Worm (Caenorhabditis elegans) whole organism, L1 larva: ENCODE results near the gene F55A11.11.

Experiments
- aha-1 ChIP-seq: fragments of 150-350 bp; optimal IDR thresholded peaks from 2 replicates; lab custom pipeline; 2014; ENCODE audit warnings: missing biosample characterization, missing genetic modification characterization
- ceh-8 ChIP-seq: fragments of 200-800 bp; sonication (Bioruptor generic); optimal IDR thresholded peaks from 2 replicates; lab custom pipeline; 2018; ENCODE audit warnings: mild to moderate bottlenecking, missing genetic modification characterization, moderate library complexity, missing compliant biosample characterization
- ets-5 ChIP-seq: fragments of 200-800 bp; sonication (Bioruptor generic); IDR thresholded peaks from 2 replicates; pipeline ENCODE4 v1.3.6; 2022; ENCODE audit warnings: missing genetic modification characterization, missing compliant biosample characterization
- mep-1 ChIP-seq: fragments of 150-350 bp; optimal IDR thresholded peaks from 2 replicates; lab custom pipeline; 2014; ENCODE audit warnings: missing biosample characterization, missing genetic modification characterization
- nhr-19 ChIP-seq: fragments of 200-800 bp; sonication (Bioruptor generic); conservative IDR thresholded peaks from 2 replicates; pipeline ENCODE4 v1.3.6; 2022; ENCODE audit warnings: missing genetic modification characterization, missing compliant biosample characterization
- nhr-47 ChIP-seq: sonication (generic microtip); optimal IDR thresholded peaks from 2 replicates; lab custom pipeline; 2016; ENCODE audit warnings: mild to moderate bottlenecking, missing genetic modification characterization, moderate library complexity, missing compliant biosample characterization
- swsn-7 ChIP-seq: sonication (generic microtip); optimal IDR thresholded peaks from 2 replicates; lab custom pipeline; 2016; ENCODE audit warnings: missing genetic modification characterization, missing compliant biosample characterization

Gene F55A11.11

ce11 chrV:11833319-11833718, 50.4 kb downstream of the F55A11.11 start, which contains the start of gene pho-8:
Gene pho-8 (plus strand): TSS chrV:11833619.
- TF ChIP-seq nhr-19 (GFP tag; lab: Robert Waterston, UW) (no peak), ets-5 (GFP tag; lab: Robert Waterston, UW) (no peak), aha-1 (tag; lab: Kevin White, UChicago) (no peak), swsn-7 (tag; lab: Kevin White, UChicago) (no peak), ceh-8 (GFP tag; lab: Kevin White, UChicago) (no peak), mep-1 (tag; lab: Kevin White, UChicago) (no peak), nhr-47 (tag; lab: Kevin White, UChicago) (no peak)
